Worm (Caenorhabditis elegans): ENCODE data around the gene dhhc-13.

Gene dhhc-13

DNA sequence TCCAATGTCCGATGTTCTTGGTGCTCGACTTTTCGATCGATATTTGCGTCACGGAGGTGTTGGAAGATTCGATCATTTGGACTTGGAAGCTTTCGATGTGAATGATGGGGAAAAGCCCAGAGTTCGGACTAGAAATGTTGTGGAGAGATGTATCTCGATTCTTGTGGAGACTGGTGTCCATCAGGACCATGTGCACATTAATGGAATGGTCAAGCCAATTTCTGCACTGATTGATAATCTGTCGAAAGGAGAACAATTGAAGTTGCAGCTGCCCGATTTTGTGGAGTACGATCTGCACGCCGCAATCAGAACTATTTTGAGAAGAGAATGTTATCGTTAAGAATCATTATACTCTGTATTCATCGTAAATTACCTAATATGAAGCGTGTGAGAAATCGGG is 20.0 kb downstream of the dhhc-13 start:
- no peak for TF ChIP-seq tbx-8 (GFP tag; optimal IDR thresholded peaks at IDR 0.05)
- TF ChIP-seq elt-3 (tag; optimal IDR thresholded peaks at IDR 0.05): no peak
- no peak for TF ChIP-seq snpc-4 (tag; optimal IDR thresholded peaks at IDR 0.05)
- no peak for TF ChIP-seq nhr-12 (tag; optimal IDR thresholded peaks at IDR 0.05)
- TF ChIP-seq lsy-2 (tag; optimal IDR thresholded peaks at IDR 0.05): no peak
- no peak for TF ChIP-seq ces-1 (GFP tag; optimal IDR thresholded peaks at IDR 0.05)
- TF ChIP-seq ztf-11 (tag; optimal IDR thresholded peaks at IDR 0.05): no peak
- TF ChIP-seq hlh-1 (tag; optimal IDR thresholded peaks at IDR 0.05): no peak
- TF ChIP-seq lin-32 (GFP tag; optimal IDR thresholded peaks at IDR 0.05): no peak
- no peak for TF ChIP-seq nhr-237 (tag; optimal IDR thresholded peaks at IDR 0.05)
- TF ChIP-seq pha-4 (tag; optimal IDR thresholded peaks at IDR 0.05): no peak
- TF ChIP-seq mls-2 (tag; optimal IDR thresholded peaks at IDR 0.05): no peak
- no peak for TF ChIP-seq nhr-2 (tag; optimal IDR thresholded peaks at IDR 0.05)

- no peak for TF ChIP-seq sem-2 (GFP tag; optimal IDR thresholded peaks at IDR 0.05)
- no peak for TF ChIP-seq nhr-2 (tag; optimal IDR thresholded peaks at IDR 0.05)
- TF ChIP-seq unc-120 (tag; optimal IDR thresholded peaks at IDR 0.05; ENCODE audit: poor library complexity, severe bottlenecking): no peak
- peak; percentile 18 for TF ChIP-seq ces-1 (GFP tag; optimal IDR thresholded peaks at IDR 0.05)
- TF ChIP-seq flh-1 (GFP tag; optimal IDR thresholded peaks at IDR 0.05): no peak
- TF ChIP-seq mab-5 (tag; optimal IDR thresholded peaks at IDR 0.05): no peak
These were observed 22.0 kb downstream of the dhhc-13 start, which contains the start of gene mcu-1 for ce11 chrIV:5939122-5939521. mcu-1 (minus strand) TSS chrIV:5939230.

DNA sequence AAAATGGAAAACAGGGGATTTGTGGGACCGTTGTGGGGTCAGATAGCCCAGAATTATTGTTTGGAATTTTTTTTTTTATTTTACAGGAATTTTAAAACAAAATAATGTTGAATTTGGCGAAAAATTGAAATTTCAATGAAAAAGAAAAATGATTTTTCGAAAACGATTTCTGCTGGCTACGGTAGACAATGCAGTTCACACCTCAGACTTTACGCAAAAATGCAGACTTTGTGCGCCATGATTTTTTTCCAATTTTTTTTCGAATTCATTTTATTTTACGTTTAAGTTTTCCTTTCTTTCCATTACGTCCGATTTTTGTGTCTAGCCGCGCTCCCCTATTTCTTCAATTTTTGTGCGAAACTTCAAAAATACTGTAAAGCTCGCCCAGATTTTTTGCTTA is 22.8 kb downstream of the dhhc-13 start:
- TF ChIP-seq lsy-2 (tag; optimal IDR thresholded peaks at IDR 0.05) (peak; percentile 76), ztf-11 (tag; optimal IDR thresholded peaks at IDR 0.05) (no peak), lin-32 (GFP tag; optimal IDR thresholded peaks at IDR 0.05) (no peak), bed-3 (GFP tag; optimal IDR thresholded peaks at IDR 0.05) (no peak), drap-1 (GFP tag; optimal IDR thresholded peaks at IDR 0.05) (no peak), nhr-12 (tag; optimal IDR thresholded peaks at IDR 0.05) (no peak), lin-13 (tag; optimal IDR thresholded peaks at IDR 0.05) (no peak)

DNA sequence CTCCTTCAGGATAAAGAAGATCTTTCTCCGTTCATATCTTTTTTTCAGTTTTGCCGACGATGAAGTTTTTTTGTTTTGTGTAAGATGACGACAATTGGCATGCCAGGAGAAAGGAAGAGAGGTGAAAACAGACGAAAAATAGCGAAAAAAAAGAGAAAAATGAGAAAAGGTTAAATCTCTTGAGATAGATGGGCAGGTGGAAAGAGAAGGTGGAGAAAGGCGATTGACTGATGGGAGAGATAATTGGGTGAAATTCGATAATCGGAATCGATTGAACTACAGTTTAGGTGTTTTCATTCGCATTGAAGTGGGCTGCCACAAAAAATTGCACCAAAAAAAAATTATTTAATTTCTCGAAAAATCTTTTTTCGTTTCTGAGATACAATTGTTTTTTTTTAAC is 23.5 kb downstream of the dhhc-13 start:
- TF ChIP-seq lsy-2 (tag; optimal IDR thresholded peaks at IDR 0.05) (no peak), bed-3 (GFP tag; optimal IDR thresholded peaks at IDR 0.05) (no peak), elt-1 (tag; optimal IDR thresholded peaks at IDR 0.05; ENCODE audit: borderline replicate concordance, insufficient read depth) (no peak), sem-2 (GFP tag; optimal IDR thresholded peaks at IDR 0.05) (no peak), mep-1 (tag; optimal IDR thresholded peaks at IDR 0.05) (no peak), lin-13 (tag; optimal IDR thresholded peaks at IDR 0.05) (no peak), drap-1 (GFP tag; optimal IDR thresholded peaks at IDR 0.05) (no peak), cnd-1 (tag; optimal IDR thresholded peaks at IDR 0.05) (no peak), unc-39 (tag; optimal IDR thresholded peaks at IDR 0.05) (no peak), nhr-2 (tag; optimal IDR thresholded peaks at IDR 0.05) (no peak), sptf-1 (tag; optimal IDR thresholded peaks at IDR 0.05) (no peak), ztf-11 (tag; optimal IDR thresholded peaks at IDR 0.05) (no peak), nhr-28 (tag; optimal IDR thresholded peaks at IDR 0.05) (no peak), zip-8 (tag; optimal IDR thresholded peaks at IDR 0.05) (no peak), ham-2 (GFP tag; optimal IDR thresholded peaks at IDR 0.05) (no peak)

DNA sequence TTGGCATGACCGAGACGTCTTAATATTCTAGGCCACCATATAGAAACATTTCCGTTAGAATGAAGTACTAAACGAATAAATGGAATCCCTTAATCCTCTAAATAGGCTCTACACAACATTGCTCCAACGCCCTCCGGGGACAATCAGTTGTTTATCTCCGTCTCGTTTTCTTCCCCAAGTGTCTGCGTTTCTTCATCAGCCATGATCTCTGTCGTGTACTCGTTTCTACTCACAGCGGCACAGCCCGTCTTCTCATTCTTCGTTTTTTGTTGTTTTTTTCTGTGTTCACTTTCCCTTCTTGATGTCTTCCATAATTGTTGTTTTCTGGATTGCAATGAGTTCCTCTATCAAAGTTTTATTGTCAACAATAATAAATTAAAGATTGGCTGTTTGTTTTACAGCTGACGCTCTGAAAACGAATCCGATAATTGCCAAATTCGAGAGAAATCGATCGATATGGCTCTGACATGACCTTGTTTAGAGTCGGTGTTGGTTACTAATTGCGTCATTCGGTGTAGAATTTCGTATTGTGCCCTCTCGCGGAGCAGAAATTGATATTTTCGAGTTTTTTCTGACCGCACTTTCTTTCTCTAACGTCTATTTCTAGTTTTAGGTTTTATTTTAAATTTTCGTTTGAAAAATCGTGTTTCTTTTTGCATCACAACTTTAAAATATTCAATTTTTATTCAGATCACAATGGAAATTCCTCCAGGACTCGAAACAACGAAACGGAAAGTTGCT is 24.3 kb downstream of the dhhc-13 start, which contains the start of gene pfkb-1.2:
pfkb-1.2 (plus strand) TSS at position 691 of the 741 bp plus-strand sequence.
- TF ChIP-seq lin-32 (GFP tag; optimal IDR thresholded peaks at IDR 0.05) (no peak), nhr-2 (tag; optimal IDR thresholded peaks at IDR 0.05) (peak; percentile 18), ces-1 (GFP tag; optimal IDR thresholded peaks at IDR 0.05) (peak; percentile 50), lsy-2 (tag; optimal IDR thresholded peaks at IDR 0.05) (no peak)

DNA sequence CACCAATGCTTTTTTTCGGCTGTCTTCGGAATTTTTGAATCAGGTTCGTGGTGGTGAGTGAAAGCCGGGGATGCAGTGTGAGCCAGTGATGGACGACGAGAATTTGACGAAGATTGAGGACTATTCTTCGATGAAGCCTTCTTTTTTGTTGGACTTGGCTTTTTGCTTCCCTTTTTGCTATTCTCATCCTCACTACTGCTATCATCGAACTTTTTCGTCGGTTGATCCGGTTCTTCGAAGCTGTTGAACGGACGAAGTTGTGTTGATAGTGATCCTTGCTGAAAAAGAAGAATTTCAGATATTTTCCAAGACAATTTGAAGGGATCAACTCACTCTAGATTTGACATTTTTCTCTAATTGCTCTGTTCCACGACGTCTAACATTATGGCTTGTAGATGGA is 27.0 kb downstream of the dhhc-13 start:
- TF ChIP-seq ham-2 (GFP tag; optimal IDR thresholded peaks at IDR 0.05) (no peak), tbx-8 (GFP tag; optimal IDR thresholded peaks at IDR 0.05) (no peak), zip-8 (tag; optimal IDR thresholded peaks at IDR 0.05) (no peak)
